Worm (Caenorhabditis elegans) whole organism, early embryonic: Measurements from ENCODE around the gene eif-2D.

Source experiments
- B0310.2 ChIP-seq: sonication (generic microtip); optimal IDR thresholded peaks from 2 replicates; lab custom pipeline; 2016; ENCODE audit warnings: mild to moderate bottlenecking, missing genetic modification characterization, missing compliant biosample characterization
- F13C5.2 ChIP-seq: sonication (generic microtip); optimal IDR thresholded peaks from 2 replicates; lab custom pipeline; 2017; ENCODE audit warnings: mild to moderate bottlenecking, missing genetic modification characterization, inconsistent platforms, missing compliant biosample characterization
- aly-1 ChIP-seq: sonication (generic microtip); optimal IDR thresholded peaks from 2 replicates; lab custom pipeline; 2016; ENCODE audit warnings: missing genetic modification characterization, missing compliant biosample characterization
- ama-1 ChIP-seq: fragments of 150-350 bp; optimal IDR thresholded peaks from 2 replicates; lab custom pipeline; 2014
- ceh-13 ChIP-seq: fragments of 200-800 bp; sonication (Bioruptor generic); optimal IDR thresholded peaks from 2 replicates; lab custom pipeline; 2018; ENCODE audit warnings: mild to moderate bottlenecking, missing genetic modification characterization, missing compliant biosample characterization
- ceh-36 ChIP-seq: sonication (generic microtip); optimal IDR thresholded peaks from 2 replicates; lab custom pipeline; 2016; ENCODE audit warnings: missing genetic modification characterization, inconsistent platforms, missing compliant biosample characterization
- ets-7 ChIP-seq: sonication (generic microtip); optimal IDR thresholded peaks from 2 replicates; lab custom pipeline; 2016; ENCODE audit warnings: missing genotype, missing genetic modification characterization, missing compliant biosample characterization
- flt-1 ChIP-seq: fragments of 200-800 bp; sonication (Bioruptor generic); IDR thresholded peaks from 2 replicates; pipeline ENCODE4 v1.3.6; 2022; ENCODE audit warnings: missing genetic modification characterization, missing compliant biosample characterization
- hmbx-1 ChIP-seq: sonication (generic microtip); optimal IDR thresholded peaks from 2 replicates; lab custom pipeline; 2016; ENCODE audit warnings: mild to moderate bottlenecking, missing genetic modification characterization, missing compliant biosample characterization
- hmg-4 ChIP-seq: fragments of 200-800 bp; sonication (Bioruptor generic); optimal IDR thresholded peaks from 2 replicates; lab custom pipeline; 2018; ENCODE audit warnings: mild to moderate bottlenecking, missing genetic modification characterization, missing compliant biosample characterization
- hnd-1 ChIP-seq: sonication (generic microtip); optimal IDR thresholded peaks from 2 replicates; lab custom pipeline; 2016; ENCODE audit warnings: missing genetic modification characterization, missing compliant biosample characterization
- pes-1 ChIP-seq: fragments of 200-800 bp; sonication (Bioruptor generic); IDR thresholded peaks from 2 replicates; pipeline ENCODE4 v1.3.6; 2022; ENCODE audit warnings: missing genetic modification reagents, missing genetic modification characterization, missing compliant biosample characterization
- scrt-1 ChIP-seq: fragments of 200-800 bp; sonication (Bioruptor generic); IDR thresholded peaks from 2 replicates; pipeline ENCODE4 v1.3.6; 2022; ENCODE audit warnings: missing genetic modification characterization, missing compliant biosample characterization
- sea-1 ChIP-seq: fragments of 200-800 bp; sonication (Bioruptor generic); conservative IDR thresholded peaks from 2 replicates; pipeline ENCODE4 v1.3.6; 2022; ENCODE audit warnings: missing genetic modification characterization, missing compliant biosample characterization
- tbx-11 ChIP-seq: fragments of 200-800 bp; sonication (Bioruptor generic); IDR thresholded peaks from 2 replicates; pipeline ENCODE4 v1.3.6; 2022; ENCODE audit warnings: missing genetic modification characterization, missing compliant biosample characterization
- tbx-37 ChIP-seq: fragments of 200-800 bp; sonication (Bioruptor generic); conservative IDR thresholded peaks from 2 replicates; pipeline ENCODE4 v1.3.6; 2022; ENCODE audit warnings: missing genetic modification reagents, missing genetic modification characterization, missing compliant biosample characterization
- tra-4 ChIP-seq: sonication (generic microtip); optimal IDR thresholded peaks from 2 replicates; lab custom pipeline; 2017; ENCODE audit warnings: missing genetic modification characterization, missing compliant biosample characterization

Gene eif-2D

DNA sequence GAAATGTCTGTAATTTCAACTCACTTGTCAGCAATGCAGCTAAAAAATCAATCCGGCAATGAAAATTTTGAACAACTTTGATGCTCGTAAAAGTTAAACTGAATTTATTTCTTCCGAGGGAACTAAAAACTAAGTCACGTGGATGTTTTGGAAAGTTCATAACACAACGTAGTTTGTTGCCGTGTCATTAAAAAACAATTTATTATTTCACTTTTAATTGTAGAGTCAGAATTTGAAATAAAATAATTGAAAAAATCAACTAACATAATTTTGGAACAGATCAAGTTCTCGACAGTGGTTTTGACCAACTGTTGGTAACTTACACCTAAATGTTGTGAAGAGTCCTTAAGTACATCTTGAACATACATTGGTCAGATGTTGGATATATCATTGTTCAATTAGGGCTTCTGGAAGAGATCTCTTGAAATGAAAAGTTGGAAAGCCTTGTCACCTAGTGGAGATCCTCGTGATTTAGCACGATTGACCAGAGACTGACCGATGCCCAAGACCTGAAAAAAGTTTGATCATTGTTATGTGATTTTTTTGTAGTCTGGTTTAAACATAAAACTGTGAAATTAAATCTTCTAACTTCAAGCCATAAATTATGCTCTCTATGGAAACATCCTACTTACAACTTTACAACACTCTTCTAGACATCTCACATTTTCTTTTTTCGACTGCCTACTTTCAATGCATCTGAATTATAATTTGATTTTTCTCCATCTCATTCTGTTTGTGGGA lies 39.0 kb downstream of the eif-2D start, which contains the start of the genes C18A3.7 and C18A3.11:
TSS of gene C18A3.7 (minus strand) at position 101 of the 741 bp plus-strand sequence.
TSS of gene C18A3.11 (plus strand) at position 691 of the 741 bp plus-strand sequence.
- no peak for TF ChIP-seq tbx-37 (GFP tag; lab: Robert Waterston, UW)

ce11 chrII:5734883-5735282 lies 43.4 kb downstream of the eif-2D start:
- no peak for TF ChIP-seq ama-1
- TF ChIP-seq ets-7 (tag; lab: Kevin White, UChicago): no peak
- no peak for TF ChIP-seq ceh-13 (GFP tag; lab: Kevin White, UChicago)
- TF ChIP-seq hmg-4: no peak
- TF ChIP-seq B0310.2 (tag; lab: Kevin White, UChicago): no peak
- TF ChIP-seq flt-1 (GFP tag; lab: Robert Waterston, UW): no peak
- no peak for TF ChIP-seq ceh-36 (tag; lab: Kevin White, UChicago)
- TF ChIP-seq F13C5.2 (tag; lab: Kevin White, UChicago): no peak
- no peak for TF ChIP-seq scrt-1 (GFP tag; lab: Robert Waterston, UW)
- TF ChIP-seq sea-1: no peak
- no peak for TF ChIP-seq hmbx-1
- TF ChIP-seq tbx-11 (GFP tag; lab: Robert Waterston, UW): no peak
- TF ChIP-seq pes-1 (GFP tag; lab: Robert Waterston, UW): no peak
- no peak for TF ChIP-seq aly-1 (tag; lab: Kevin White, UChicago)

DNA sequence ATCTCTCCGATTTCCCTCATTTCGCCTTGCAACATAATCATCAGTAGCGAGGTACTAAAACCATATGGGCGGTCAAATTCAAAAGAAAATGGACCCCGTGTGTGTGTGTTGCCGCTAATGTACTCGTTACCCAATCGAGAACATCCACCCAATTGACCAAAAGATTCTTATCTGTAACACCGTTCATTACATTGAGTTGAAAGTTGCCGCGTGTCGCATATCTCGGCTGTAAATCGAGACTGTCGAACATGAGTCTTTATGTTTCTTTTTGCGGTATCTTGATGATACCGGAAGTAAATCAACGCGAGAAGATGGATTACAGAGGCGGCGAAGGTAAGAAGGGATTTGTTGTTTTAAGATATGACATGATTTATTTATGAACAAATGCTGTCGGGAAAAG lies 44.2 kb downstream of the eif-2D start:
- no peak for TF ChIP-seq ceh-13 (GFP tag; lab: Kevin White, UChicago)
- TF ChIP-seq ets-7 (tag; lab: Kevin White, UChicago): peak; percentile 77

- TF ChIP-seq tbx-11 (GFP tag; lab: Robert Waterston, UW) (no peak), pes-1 (GFP tag; lab: Robert Waterston, UW) (no peak)
These were observed 45.1 kb downstream of the eif-2D start for ce11 chrII:5736599-5736998.

ce11 chrII:5738795-5739194 lies 47.3 kb downstream of the eif-2D start, which contains the start of gene hlh-14:
Gene hlh-14, minus strand, starts transcription at chrII:5738895.
- TF ChIP-seq B0310.2 (tag; lab: Kevin White, UChicago) (no peak), F13C5.2 (tag; lab: Kevin White, UChicago) (no peak), tbx-37 (GFP tag; lab: Robert Waterston, UW) (no peak), ets-7 (tag; lab: Kevin White, UChicago) (no peak), ama-1 (no peak), hmg-4 (no peak), tra-4 (tag; lab: Kevin White, UChicago) (no peak), hmbx-1 (no peak), ceh-13 (GFP tag; lab: Kevin White, UChicago) (no peak), ceh-36 (tag; lab: Kevin White, UChicago) (no peak), sea-1 (no peak), hnd-1 (tag; lab: Kevin White, UChicago) (no peak), flt-1 (GFP tag; lab: Robert Waterston, UW) (no peak), pes-1 (GFP tag; lab: Robert Waterston, UW) (no peak), tbx-11 (GFP tag; lab: Robert Waterston, UW) (no peak), aly-1 (tag; lab: Kevin White, UChicago) (no peak), scrt-1 (GFP tag; lab: Robert Waterston, UW) (no peak; the same call in 1 of the 2 replicates)

DNA sequence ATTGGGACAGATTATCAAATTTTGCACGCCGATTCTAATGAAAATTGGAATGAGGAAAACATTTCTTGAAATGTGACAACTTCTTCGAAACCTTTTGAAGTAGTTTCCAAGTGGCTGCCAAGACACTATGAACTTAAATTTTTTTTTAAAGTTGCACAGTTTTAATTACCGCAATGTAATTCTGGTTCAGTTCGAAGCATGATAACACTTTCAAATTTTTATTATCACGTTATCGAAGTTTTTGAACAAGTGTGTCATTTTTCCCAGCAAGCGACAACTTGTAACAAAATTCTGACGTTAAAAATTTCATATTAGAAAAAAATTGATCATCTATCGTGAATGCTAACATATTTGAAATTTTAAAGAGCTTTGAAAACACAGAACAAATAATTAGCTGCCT lies 51.2 kb downstream of the eif-2D start:
- TF ChIP-seq F13C5.2 (tag; lab: Kevin White, UChicago) (no peak), ets-7 (tag; lab: Kevin White, UChicago) (no peak), tbx-37 (GFP tag; lab: Robert Waterston, UW) (no peak)
